Worm (Caenorhabditis elegans) whole organism, young adult: ENCODE data around the gene C44B7.7.

ENCODE experiments used
- F39B2.1 ChIP-seq: fragments of 200-800 bp; sonication (Bioruptor generic); IDR thresholded peaks from 2 replicates; pipeline ENCODE4 v1.3.6; 2022; ENCODE audit warnings: missing genetic modification reagents, missing genetic modification characterization, missing compliant biosample characterization
- aptf-2 ChIP-seq: fragments of 200-800 bp; sonication (Bioruptor generic); conservative IDR thresholded peaks from 2 replicates; pipeline ENCODE4 v1.3.6; 2022; ENCODE audit warnings: missing genetic modification reagents, missing genetic modification characterization, missing compliant biosample characterization
- ceh-100 ChIP-seq: fragments of 200-800 bp; sonication (Bioruptor generic); IDR thresholded peaks from 2 replicates; pipeline ENCODE4 v1.3.6; 2022; ENCODE audit warnings: missing genetic modification reagents, missing genetic modification characterization, missing compliant biosample characterization
- dox-1 ChIP-seq: fragments of 200-800 bp; sonication (Bioruptor generic); IDR thresholded peaks from 2 replicates; pipeline ENCODE4 v1.3.6; 2022; ENCODE audit warnings: missing genetic modification reagents, missing genetic modification characterization, missing compliant biosample characterization
- sea-2 ChIP-seq: fragments of 200-800 bp; sonication (Bioruptor generic); IDR thresholded peaks from 2 replicates; pipeline ENCODE4 v1.3.6; 2022; ENCODE audit warnings: missing genetic modification characterization, missing compliant biosample characterization
- unc-62 ChIP-seq: fragments of 150-350 bp; optimal IDR thresholded peaks from 2 replicates; lab custom pipeline; 2014; ENCODE audit warnings: missing biosample characterization, missing genetic modification reagents, missing genetic modification characterization

DNA sequence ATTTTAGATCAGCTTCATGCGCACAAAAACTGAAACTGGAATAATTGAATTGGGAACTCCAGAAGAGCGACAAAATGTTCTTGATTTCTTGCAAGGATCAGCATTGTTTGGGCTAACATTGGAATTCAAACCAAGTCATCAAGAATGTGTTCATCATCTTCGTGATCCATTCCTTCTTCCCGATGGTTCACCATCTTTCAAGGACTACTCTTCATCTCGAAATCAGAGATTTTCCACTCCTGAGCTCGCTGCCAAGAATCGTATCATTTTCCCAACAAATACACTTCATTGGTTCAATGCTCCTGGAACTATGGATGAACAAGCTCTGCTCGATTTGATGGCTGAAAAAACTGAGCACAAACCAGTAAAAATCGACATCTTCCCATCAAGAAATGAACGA is 20.7 kb upstream of the C44B7.7 start:
- TF ChIP-seq dox-1 (no peak), sea-2 (GFP tag; lab: Robert Waterston, UW) (no peak), F39B2.1 (GFP tag; lab: Robert Waterston, UW) (no peak), ceh-100 (GFP tag; lab: Robert Waterston, UW) (no peak), unc-62 (GFP tag; lab: Kevin White, UChicago) (no peak), aptf-2 (GFP tag; lab: Robert Waterston, UW) (no peak)
